Fruit fly (Drosophila melanogaster): Measurements from ENCODE around the gene ND-B14.5A.

- TF ChIP-seq CG32121 (GFP tag; IDR thresholded peaks at IDR 0.05) (no peak), D1 (tag; optimal IDR thresholded peaks at IDR 0.05) (no peak), CG4496 (GFP tag; IDR thresholded peaks at IDR 0.05) (peak; percentile 40; the same call in 1 of the 3 replicates), CG8159 (tag; optimal IDR thresholded peaks at IDR 0.05) (no peak), CG34367 (tag; optimal IDR thresholded peaks at IDR 0.05) (no peak), rn (GFP tag; IDR thresholded peaks at IDR 0.05) (no peak)
Observed at dm6 chrX:2140487-2140886, 31.8 kb upstream of the ND-B14.5A start.

Data from whole organism, pupa.